Worm (Caenorhabditis elegans): ENCODE results near the gene F09F7.6.

ce11 chrIII:5502915-5503575 is 48.9 kb downstream of the F09F7.6 start:
- TF ChIP-seq pha-4 (tag; optimal IDR thresholded peaks at IDR 0.05) (peak; percentile 64), nhr-76 (tag; optimal IDR thresholded peaks at IDR 0.05) (no peak), egl-5 (tag; optimal IDR thresholded peaks at IDR 0.05) (no peak), zag-1 (tag; optimal IDR thresholded peaks at IDR 0.05) (no peak), ztf-4 (tag; optimal IDR thresholded peaks at IDR 0.05) (no peak), nhr-23 (tag; optimal IDR thresholded peaks at IDR 0.05) (peak; percentile 85), unc-62 (GFP tag; optimal IDR thresholded peaks at IDR 0.05) (peak; percentile 3), lin-15B (tag; optimal IDR thresholded peaks at IDR 0.05) (peak; percentile 19), tbx-2 (tag; optimal IDR thresholded peaks at IDR 0.05) (no peak), ama-1 (optimal IDR thresholded peaks at IDR 0.05) (peak; percentile 44), snpc-4 (tag; optimal IDR thresholded peaks at IDR 0.05) (peak; percentile 39), hmg-11 (tag; optimal IDR thresholded peaks at IDR 0.05) (peak; percentile 51), R02D3.7 (tag; optimal IDR thresholded peaks at IDR 0.05) (no peak), ceh-28 (tag; optimal IDR thresholded peaks at IDR 0.05) (no peak)

Data from whole organism, L3 larva.